Worm (Caenorhabditis elegans): ENCODE results near the gene grsp-1.

- TF ChIP-seq sma-3 (GFP tag; optimal IDR thresholded peaks at IDR 0.05) (no peak), nhr-129 (tag; optimal IDR thresholded peaks at IDR 0.05) (no peak), R02D3.7 (tag; optimal IDR thresholded peaks at IDR 0.05) (no peak), snpc-4 (tag; optimal IDR thresholded peaks at IDR 0.05) (no peak), lin-11 (tag; optimal IDR thresholded peaks at IDR 0.05) (no peak), elt-3 (tag; optimal IDR thresholded peaks at IDR 0.05) (no peak)
Observed at ce11 chrV:19610118-19610707, 919 bp downstream of the grsp-1 start.

All from whole organism, L2 larva.